Worm (Caenorhabditis elegans) whole organism, young adult: ENCODE data around the gene M153.5.

Experiments used
- F33H1.4 ChIP-seq: fragments of 200-800 bp; sonication (Bioruptor generic); IDR thresholded peaks from 2 replicates; pipeline ENCODE4 v1.3.6; 2022; ENCODE audit warnings: missing genetic modification reagents, missing genetic modification characterization, missing compliant biosample characterization
- Y95B8A.8 ChIP-seq: fragments of 200-800 bp; sonication (Bioruptor generic); IDR thresholded peaks from 2 replicates; pipeline ENCODE4 v1.3.6; 2022; ENCODE audit warnings: missing genetic modification reagents, missing genetic modification characterization, missing compliant biosample characterization
- efl-1 ChIP-seq: fragments of 150-350 bp; optimal IDR thresholded peaks from 2 replicates; lab custom pipeline; 2014; ENCODE audit warnings: missing biosample characterization, missing genetic modification reagents, missing genetic modification characterization
- ekl-4 ChIP-seq: fragments of 200-800 bp; sonication (Bioruptor generic); IDR thresholded peaks from 2 replicates; pipeline ENCODE4 v1.3.6; 2022; ENCODE audit warnings: missing genetic modification reagents, missing genetic modification characterization, missing compliant biosample characterization
- tbp1 ChIP-seq: fragments of 200-800 bp; sonication (Bioruptor generic); optimal IDR thresholded peaks from 2 replicates; lab custom pipeline; 2018; ENCODE audit warnings: mild to moderate bottlenecking, missing genetic modification characterization, missing compliant biosample characterization

- TF ChIP-seq Y95B8A.8 (GFP tag; lab: Robert Waterston, UW) (no peak), efl-1 (GFP tag; lab: Kevin White, UChicago) (no peak), tbp1 (no peak), F33H1.4 (GFP tag; lab: Robert Waterston, UW) (no peak), ekl-4 (GFP tag; lab: Robert Waterston, UW) (no peak)
Observed at ce11 chrX:12095200-12095599, 48.6 kb upstream of the M153.5 start.
